Fruit fly (Drosophila melanogaster) whole organism, embryonic: ENCODE data around the gene CG33986.

Experiments
- ATbp ChIP-seq: fragments of 200-800 bp; sonication (Bioruptor generic); optimal IDR thresholded peaks from 2 replicates; lab custom pipeline; 2017; ENCODE audit warnings: missing biosample characterization, mild to moderate bottlenecking, missing genetic modification characterization, missing genetic modification reagents
- Abd-B ChIP-seq: fragments of 200-800 bp; sonication (Bioruptor generic); optimal IDR thresholded peaks from 2 replicates; lab custom pipeline; 2018; ENCODE audit warnings: missing biosample characterization, mild to moderate bottlenecking, missing genetic modification characterization, moderate library complexity
- Atf3 ChIP-seq: fragments of 200-800 bp; sonication (Bioruptor generic); optimal IDR thresholded peaks from 3 replicates; lab custom pipeline; 2016; ENCODE audit warnings: missing biosample characterization, missing genetic modification characterization
- Blimp-1 ChIP-seq: fragments of 200-800 bp; sonication (Bioruptor generic); optimal IDR thresholded peaks from 3 replicates; lab custom pipeline; 2018; ENCODE audit warnings: missing biosample characterization, missing genetic modification characterization, mild to moderate bottlenecking, moderate library complexity, missing genetic modification reagents
- CG10274 ChIP-seq: fragments of 200-800 bp; sonication (Bioruptor generic); optimal IDR thresholded peaks from 3 replicates; lab custom pipeline; 2017; ENCODE audit warnings: missing biosample characterization, mild to moderate bottlenecking, missing genetic modification characterization
- CG10431 ChIP-seq: fragments of 200-800 bp; sonication (Bioruptor generic); optimal IDR thresholded peaks from 3 replicates; lab custom pipeline; 2018; ENCODE audit warnings: missing biosample characterization, mild to moderate bottlenecking, missing genetic modification characterization
- CG10654 ChIP-seq: fragments of 200-800 bp; sonication (Bioruptor generic); optimal IDR thresholded peaks from 2 replicates; lab custom pipeline; 2016; ENCODE audit warnings: missing biosample characterization, missing genetic modification characterization
- CG10979 ChIP-seq: fragments of 200-800 bp; sonication (Bioruptor generic); optimal IDR thresholded peaks from 2 replicates; lab custom pipeline; 2018; ENCODE audit warnings: missing biosample characterization, mild to moderate bottlenecking, missing genetic modification characterization, moderate library complexity
- CG11695 ChIP-seq: fragments of 200-800 bp; sonication (Bioruptor generic); IDR thresholded peaks from 3 replicates; pipeline ENCODE4 v1.3.6; 2022; ENCODE audit warnings: missing biosample characterization, missing genetic modification characterization
- CG12769 ChIP-seq: fragments of 200-800 bp; sonication (Bioruptor generic); optimal IDR thresholded peaks from 2 replicates; lab custom pipeline; 2019; ENCODE audit warnings: missing biosample characterization, mild to moderate bottlenecking, missing genetic modification characterization, moderate library complexity
- CG13894 ChIP-seq: fragments of 200-800 bp; sonication (Bioruptor generic); optimal IDR thresholded peaks from 3 replicates; lab custom pipeline; 2018; ENCODE audit warnings: missing biosample characterization, mild to moderate bottlenecking, missing genetic modification characterization, moderate library complexity
- CG14710 ChIP-seq: fragments of 200-800 bp; sonication (Bioruptor generic); optimal IDR thresholded peaks from 3 replicates; lab custom pipeline; 2019; ENCODE audit warnings: missing biosample characterization, mild to moderate bottlenecking, missing genetic modification characterization, moderate library complexity
- CG1603 ChIP-seq: fragments of 200-800 bp; sonication (Bioruptor generic); optimal IDR thresholded peaks from 2 replicates; lab custom pipeline; 2019; ENCODE audit warnings: missing biosample characterization, mild to moderate bottlenecking, missing genetic modification characterization, moderate library complexity
- CG17829 ChIP-seq: fragments of 200-800 bp; optimal IDR thresholded peaks from 2 replicates; lab custom pipeline; 2019; ENCODE audit warnings: missing biosample characterization, mild to moderate bottlenecking, missing genetic modification characterization, moderate library complexity
- CG2202 ChIP-seq: fragments of 200-800 bp; sonication (Bioruptor generic); optimal IDR thresholded peaks from 2 replicates; lab custom pipeline; 2018; ENCODE audit warnings: missing biosample characterization, mild to moderate bottlenecking, missing genetic modification characterization
- CG8944 ChIP-seq: fragments of 200-800 bp; sonication (Bioruptor generic); optimal IDR thresholded peaks from 3 replicates; lab custom pipeline; 2016; ENCODE audit warnings: missing biosample characterization, missing genetic modification characterization
- CoRest ChIP-seq: fragments of 200-800 bp; sonication (Bioruptor generic); optimal IDR thresholded peaks from 3 replicates; lab custom pipeline; 2018; ENCODE audit warnings: missing biosample characterization, mild to moderate bottlenecking, missing genetic modification characterization, moderate library complexity
- Dek ChIP-seq: fragments of 200-800 bp; sonication (Bioruptor generic); optimal IDR thresholded peaks from 3 replicates; lab custom pipeline; 2019; ENCODE audit warnings: missing biosample characterization, mild to moderate bottlenecking, missing genetic modification characterization, moderate library complexity
- Eip74EF ChIP-seq, 2 experiments: fragments of 200-800 bp in 1 of 2; fragments of >200 bp in 1 of 2; sonication (Bioruptor generic) in 1 of 2; optimal IDR thresholded peaks; 2 replicates each; lab custom pipeline; 2017 to 2019; ENCODE audit warnings: missing biosample characterization in 2 of 2, missing genetic modification characterization in 2 of 2, mild to moderate bottlenecking in 1 of 2, moderate library complexity in 1 of 2
- H15 ChIP-seq: fragments of 200-800 bp; sonication (Bioruptor generic); IDR thresholded peaks from 3 replicates; pipeline ENCODE4 v1.3.6; 2022; ENCODE audit warnings: missing biosample characterization, missing genetic modification characterization
- HLHmδ ChIP-seq: fragments of 200-800 bp; sonication (Bioruptor generic); optimal IDR thresholded peaks from 2 replicates; lab custom pipeline; 2018; ENCODE audit warnings: missing biosample characterization, mild to moderate bottlenecking, missing genetic modification characterization, moderate library complexity
- Hr51 ChIP-seq, 2 experiments: fragments of 200-800 bp; sonication (Bioruptor generic); optimal IDR thresholded peaks; 2 replicates in 1 of 2; 3 replicates in 1 of 2; lab custom pipeline; 2016 to 2018; ENCODE audit warnings: missing biosample characterization in 2 of 2, missing genetic modification characterization in 2 of 2, mild to moderate bottlenecking in 1 of 2, moderate library complexity in 1 of 2
- Lim3 ChIP-seq: fragments of 200-800 bp; sonication (Bioruptor generic); IDR thresholded peaks from 2 replicates; pipeline ENCODE4 v1.3.6; 2022; ENCODE audit warnings: missing biosample characterization, missing genetic modification characterization
- MTF-1 ChIP-seq: fragments of 200-800 bp; sonication (Bioruptor generic); optimal IDR thresholded peaks from 2 replicates; lab custom pipeline; 2018; ENCODE audit warnings: missing biosample characterization, mild to moderate bottlenecking, missing genetic modification characterization, borderline replicate concordance
- Med ChIP-seq: fragments of 200-800 bp; sonication (Bioruptor generic); peaks from one replicate; lab custom pipeline; 2016; ENCODE audit warnings: missing biosample characterization, missing genetic modification characterization, mild to moderate bottlenecking, inconsistent platforms, moderate library complexity
- Meics ChIP-seq: fragments of 200-800 bp; sonication (Bioruptor generic); optimal IDR thresholded peaks from 2 replicates; lab custom pipeline; 2017; ENCODE audit warnings: missing biosample characterization, mild to moderate bottlenecking, missing genetic modification characterization
- Mrtf ChIP-seq: fragments of 200-800 bp; sonication (Bioruptor generic); IDR thresholded peaks from 3 replicates; pipeline ENCODE4 v1.3.6; 2022; ENCODE audit warnings: missing biosample characterization, missing genetic modification characterization
- Side ChIP-seq: fragments of 200-800 bp; sonication (Bioruptor generic); optimal IDR thresholded peaks from 2 replicates; lab custom pipeline; 2016; ENCODE audit warnings: missing biosample characterization, missing genetic modification characterization
- Sin3A ChIP-seq: fragments of >200 bp; optimal IDR thresholded peaks from 2 replicates; lab custom pipeline; 2018
- Sox100B ChIP-seq: fragments of 200-800 bp; sonication (Bioruptor generic); optimal IDR thresholded peaks from 3 replicates; lab custom pipeline; 2018; ENCODE audit warnings: missing biosample characterization, mild to moderate bottlenecking, missing genetic modification characterization
- Sox102F ChIP-seq: fragments of 200-800 bp; sonication (Bioruptor generic); optimal IDR thresholded peaks from 2 replicates; lab custom pipeline; 2018; ENCODE audit warnings: missing biosample characterization, mild to moderate bottlenecking, missing genetic modification characterization, moderate library complexity
- ac ChIP-seq: fragments of 200-800 bp; sonication (Bioruptor generic); optimal IDR thresholded peaks from 3 replicates; lab custom pipeline; 2017; ENCODE audit warnings: missing biosample characterization, mild to moderate bottlenecking, missing genetic modification characterization
- bbx ChIP-seq: fragments of 200-800 bp; sonication (Bioruptor generic); IDR thresholded peaks from 2 replicates; pipeline ENCODE4 v1.3.6; 2022; ENCODE audit warnings: missing biosample characterization, missing genetic modification characterization; ENCODE audit not compliant: partially characterized antibody
- bigmax ChIP-seq: fragments of 200-800 bp; sonication (Bioruptor generic); optimal IDR thresholded peaks from 2 replicates; lab custom pipeline; 2018; ENCODE audit warnings: missing biosample characterization, mild to moderate bottlenecking, missing genetic modification characterization
- cas ChIP-seq: fragments of 200-800 bp; sonication (Bioruptor generic); IDR thresholded peaks from 2 replicates; pipeline ENCODE4 v1.3.6; 2022; ENCODE audit warnings: missing biosample characterization, missing genetic modification characterization
- danr ChIP-seq: fragments of 200-800 bp; sonication (Bioruptor generic); IDR thresholded peaks from 2 replicates; pipeline ENCODE4 v1.3.6; 2022; ENCODE audit warnings: missing biosample characterization, missing genetic modification characterization
- dati ChIP-seq: fragments of 200-800 bp; sonication (Bioruptor generic); IDR thresholded peaks from 2 replicates; pipeline ENCODE4 v1.3.6; 2022; ENCODE audit warnings: missing biosample characterization, missing genetic modification characterization
- dimm ChIP-seq: fragments of 200-800 bp; sonication (Bioruptor generic); IDR thresholded peaks from 2 replicates; pipeline ENCODE4 v1.3.6; 2022; ENCODE audit warnings: missing biosample characterization, missing genetic modification characterization
- dysf ChIP-seq: fragments of 200-800 bp; sonication (Bioruptor generic); IDR thresholded peaks from 3 replicates; pipeline ENCODE4 v1.3.6; 2022; ENCODE audit warnings: missing biosample characterization, missing genetic modification characterization
- gcm ChIP-seq: fragments of 200-800 bp; sonication (Bioruptor generic); optimal IDR thresholded peaks from 2 replicates; lab custom pipeline; 2019; ENCODE audit warnings: missing biosample characterization, mild to moderate bottlenecking, missing genetic modification characterization, moderate library complexity
- lbe ChIP-seq: fragments of 200-800 bp; sonication (Bioruptor generic); optimal IDR thresholded peaks from 2 replicates; lab custom pipeline; 2016; ENCODE audit warnings: missing biosample characterization, mild to moderate bottlenecking, missing genetic modification characterization
- phol ChIP-seq: fragments of 200-800 bp; sonication (Bioruptor generic); optimal IDR thresholded peaks from 3 replicates; lab custom pipeline; 2018; ENCODE audit warnings: missing biosample characterization, mild to moderate bottlenecking, missing genetic modification characterization, moderate library complexity
- prd ChIP-seq, 3 experiments: fragments of >200 bp in 2 of 3; fragments of 200-800 bp in 1 of 3; sonication (Bioruptor generic) in 1 of 3; optimal IDR thresholded peaks in 2 of 3; IDR thresholded peaks in 1 of 3; 2 replicates in 2 of 3; 3 replicates in 1 of 3; pipeline versions ENCODE4 v1.3.6 to Lab custom; 2017 to 2022; ENCODE audit warnings: missing biosample characterization in 1 of 3, missing genetic modification characterization in 1 of 3
- row ChIP-seq: fragments of 200-800 bp; sonication (Bioruptor generic); IDR thresholded peaks from 3 replicates; pipeline ENCODE4 v1.3.6; 2022; ENCODE audit warnings: missing biosample characterization, missing genetic modification characterization
- run ChIP-seq: fragments of 200-800 bp; sonication (Bioruptor generic); optimal IDR thresholded peaks from 3 replicates; lab custom pipeline; 2018; ENCODE audit warnings: missing biosample characterization, mild to moderate bottlenecking, missing genetic modification characterization
- schlank ChIP-seq: fragments of 200-800 bp; sonication (Bioruptor generic); optimal IDR thresholded peaks from 2 replicates; lab custom pipeline; 2018; ENCODE audit warnings: missing biosample characterization, mild to moderate bottlenecking, missing genetic modification characterization
- ttk ChIP-seq: fragments of 200-800 bp; sonication (Bioruptor generic); IDR thresholded peaks from 2 replicates; pipeline ENCODE4 v2.1.2; 2022; ENCODE audit warnings: missing biosample characterization, missing genetic modification characterization
- wdn ChIP-seq: fragments of 200-800 bp; sonication (Bioruptor generic); IDR thresholded peaks from 2 replicates; pipeline ENCODE4 v1.3.6; 2022; ENCODE audit warnings: missing biosample characterization, missing genetic modification characterization
- z ChIP-seq: fragments of 200-800 bp; sonication (Bioruptor generic); IDR thresholded peaks from 3 replicates; pipeline ENCODE4 v1.3.6; 2022; ENCODE audit warnings: missing biosample characterization, missing genetic modification characterization

Gene CG33986

dm6 chr3L:15566484-15566955, 41.5 kb upstream of the CG33986 start (continued):
- TF ChIP-seq bbx (GFP tag; lab: Robert Waterston, UW), result no peak
- TF ChIP-seq row (GFP tag; lab: Robert Waterston, UW), result no peak
- no peak for TF ChIP-seq CG13894 (tag; lab: Kevin White, UChicago)
- TF ChIP-seq Dek, result peak; percentile 41
- peak; percentile 47; the same call in 2 of the 3 replicates for TF ChIP-seq dysf (GFP tag; lab: Robert Waterston, UW)
- peak; percentile 26 for TF ChIP-seq CG10654
- no peak for TF ChIP-seq Sin3A (lab: Kevin White, UChicago)
- peak; percentile 15 for TF ChIP-seq wdn (GFP tag; lab: Robert Waterston, UW)
- peak; percentile 73 for TF ChIP-seq run (tag; lab: Kevin White, UChicago)
- no peak for TF ChIP-seq phol (tag; lab: Kevin White, UChicago)
- TF ChIP-seq CG10431 (GFP tag; lab: Kevin White, UChicago), result peak; percentile 100
- no peak for TF ChIP-seq Sox102F (GFP tag; lab: Kevin White, UChicago)
- TF ChIP-seq gcm (GFP tag; lab: Kevin White, UChicago), result peak; percentile 55
- TF ChIP-seq Blimp-1 (GFP tag; lab: Kevin White, UChicago), result no peak
- no peak for TF ChIP-seq z (GFP tag; lab: Robert Waterston, UW)
- no peak; the same call in 1 of the 2 replicates for TF ChIP-seq danr (GFP tag; lab: Robert Waterston, UW)
- no peak for TF ChIP-seq Eip74EF (GFP tag; optimal IDR thresholded peaks at IDR 0.05; lab: Kevin White, UChicago)
- TF ChIP-seq CG1603 (tag; lab: Kevin White, UChicago), result peak; percentile 39
- no peak for TF ChIP-seq dimm (GFP tag; lab: Robert Waterston, UW)
- peak; percentile 21 for TF ChIP-seq CG17829 (tag; lab: Kevin White, UChicago)
- peak; percentile 88 for TF ChIP-seq ATbp (GFP tag; lab: Kevin White, UChicago)
- TF ChIP-seq CG8944 (GFP tag; lab: Kevin White, UChicago), result no peak
- peak; percentile 62 for TF ChIP-seq Meics (GFP tag; lab: Kevin White, UChicago)
- no peak for TF ChIP-seq H15 (GFP tag; lab: Robert Waterston, UW)
- TF ChIP-seq CG14710 (tag; lab: Kevin White, UChicago), result peak; percentile 29
- TF ChIP-seq MTF-1, result peak; percentile 67
- TF ChIP-seq Abd-B (GFP tag; lab: Kevin White, UChicago), result no peak
- TF ChIP-seq cas (GFP tag; lab: Robert Waterston, UW), result no peak
- TF ChIP-seq Atf3 (GFP tag; lab: Kevin White, UChicago), result no peak
- TF ChIP-seq lbe (GFP tag; lab: Kevin White, UChicago), result no peak
- TF ChIP-seq prd (optimal IDR thresholded peaks at IDR 0.05; lab: Kevin White, UChicago), result no peak
- TF ChIP-seq prd (GFP tag; IDR thresholded peaks at IDR 0.05; lab: Robert Waterston, UW), result peak; percentile 19; the same call in 1 of the 3 replicates
- no peak for TF ChIP-seq Side (GFP tag; lab: Kevin White, UChicago)
- peak; percentile 55 for TF ChIP-seq ac (GFP tag; lab: Kevin White, UChicago)
- peak; percentile 96 for TF ChIP-seq CG12769 (tag; lab: Kevin White, UChicago)
- peak; percentile 45 for TF ChIP-seq CG2202 (tag; lab: Kevin White, UChicago)
- TF ChIP-seq CG10274 (GFP tag; lab: Kevin White, UChicago), result peak; percentile 45
- no peak for TF ChIP-seq CoRest (tag; lab: Kevin White, UChicago)
- peak; percentile 78 for TF ChIP-seq CG11695
- TF ChIP-seq Sox100B, result no peak
- TF ChIP-seq Mrtf (GFP tag; lab: Robert Waterston, UW), result peak; percentile 43; the same call in 1 of the 3 replicates
- TF ChIP-seq dati, result no peak
- TF ChIP-seq ttk (GFP tag; lab: Robert Waterston, UW), result no peak
- TF ChIP-seq bigmax (GFP tag; lab: Kevin White, UChicago), result no peak
- TF ChIP-seq schlank (tag; lab: Kevin White, UChicago), result peak; percentile 82
- TF ChIP-seq CG10979 (tag; lab: Kevin White, UChicago), result peak; percentile 44
- TF ChIP-seq Lim3 (GFP tag; lab: Robert Waterston, UW), result no peak
- TF ChIP-seq HLHmδ (GFP tag; lab: Kevin White, UChicago), result peak; percentile 77
- peak in 1 of 2 experiments; percentile 63 for TF ChIP-seq Hr51 (GFP tag; optimal IDR thresholded peaks at IDR 0.05; lab: Kevin White, UChicago)
- TF ChIP-seq Med (GFP tag; lab: Kevin White, UChicago), result peak; percentile 96
